Worm (Caenorhabditis elegans) whole organism, young adult: ENCODE results near the gene ndg-4.

ENCODE experiments used
- B0035.1 ChIP-seq: sonication (generic microtip); optimal IDR thresholded peaks from 2 replicates; lab custom pipeline; 2016; ENCODE audit warnings: missing genetic modification characterization, mild to moderate bottlenecking, missing compliant biosample characterization, missing genotype, missing genetic modification reagents
- C06A6.2 ChIP-seq: fragments of 200-800 bp; sonication (Bioruptor generic); conservative IDR thresholded peaks from 2 replicates; pipeline ENCODE4 v1.3.6; 2022; ENCODE audit warnings: missing genetic modification characterization, missing compliant biosample characterization
- F10E7.11 ChIP-seq: sonication (generic microtip); optimal IDR thresholded peaks from 2 replicates; lab custom pipeline; 2017; ENCODE audit warnings: mild to moderate bottlenecking, missing genetic modification characterization, moderate library complexity, missing compliant biosample characterization
- F33H1.4 ChIP-seq: fragments of 200-800 bp; sonication (Bioruptor generic); IDR thresholded peaks from 2 replicates; pipeline ENCODE4 v1.3.6; 2022; ENCODE audit warnings: missing genetic modification reagents, missing genetic modification characterization, missing compliant biosample characterization
- K11D2.4 ChIP-seq: fragments of 200-800 bp; sonication (Bioruptor generic); IDR thresholded peaks from 2 replicates; pipeline ENCODE4 v1.3.6; 2022; ENCODE audit warnings: missing genetic modification reagents, missing genetic modification characterization, missing compliant biosample characterization
- T07F8.4 ChIP-seq: sonication (generic microtip); optimal IDR thresholded peaks from 2 replicates; lab custom pipeline; 2016; ENCODE audit warnings: mild to moderate bottlenecking, missing genetic modification characterization, moderate library complexity, missing compliant biosample characterization
- Y56A3A.18 ChIP-seq: fragments of 200-800 bp; sonication (Bioruptor generic); IDR thresholded peaks from 2 replicates; pipeline ENCODE4 v1.3.6; 2022; ENCODE audit warnings: missing genetic modification reagents, missing genetic modification characterization, missing compliant biosample characterization
- Y79H2A.3 ChIP-seq: fragments of 200-800 bp; sonication (Bioruptor generic); conservative IDR thresholded peaks from 2 replicates; pipeline ENCODE4 v1.3.6; 2022; ENCODE audit warnings: missing genetic modification reagents, missing genetic modification characterization, missing compliant biosample characterization
- akir-1 ChIP-seq: fragments of 200-800 bp; sonication (Bioruptor generic); optimal IDR thresholded peaks from 2 replicates; lab custom pipeline; 2018; ENCODE audit warnings: mild to moderate bottlenecking, missing genetic modification characterization, moderate library complexity, missing compliant biosample characterization
- atf-7 ChIP-seq: sonication (generic microtip); optimal IDR thresholded peaks from 2 replicates; lab custom pipeline; 2017; ENCODE audit warnings: mild to moderate bottlenecking, missing genetic modification characterization, missing compliant biosample characterization
- attf-5 ChIP-seq: fragments of 200-800 bp; sonication (Bioruptor generic); optimal IDR thresholded peaks from 2 replicates; lab custom pipeline; 2018; ENCODE audit warnings: mild to moderate bottlenecking, missing genetic modification characterization, missing compliant biosample characterization
- attf-6 ChIP-seq: fragments of 200-800 bp; sonication (Bioruptor generic); IDR thresholded peaks from 2 replicates; pipeline ENCODE4 v1.3.6; 2022; ENCODE audit warnings: missing genetic modification reagents, missing genetic modification characterization, missing compliant biosample characterization
- ccch-3 ChIP-seq: fragments of 200-800 bp; sonication (Bioruptor generic); optimal IDR thresholded peaks from 2 replicates; lab custom pipeline; 2018; ENCODE audit warnings: mild to moderate bottlenecking, missing genetic modification characterization, missing compliant biosample characterization
- ceh-27 ChIP-seq: fragments of 200-800 bp; sonication (Bioruptor generic); optimal IDR thresholded peaks from 2 replicates; lab custom pipeline; 2018; ENCODE audit warnings: mild to moderate bottlenecking, missing genetic modification characterization, moderate library complexity, missing compliant biosample characterization
- ceh-40 ChIP-seq: fragments of 200-800 bp; sonication (Bioruptor generic); IDR thresholded peaks from 2 replicates; pipeline ENCODE4 v1.3.6; 2022; ENCODE audit warnings: missing genetic modification characterization, missing compliant biosample characterization
- ceh-58 ChIP-seq: fragments of 200-800 bp; sonication (Bioruptor generic); IDR thresholded peaks from 2 replicates; pipeline ENCODE4 v1.3.6; 2022; ENCODE audit warnings: missing genetic modification characterization, missing compliant biosample characterization
- ceh-79 ChIP-seq: sonication (generic microtip); optimal IDR thresholded peaks from 2 replicates; lab custom pipeline; 2017; ENCODE audit warnings: mild to moderate bottlenecking, missing genetic modification characterization, missing compliant biosample characterization
- dpff-1 ChIP-seq: sonication (generic microtip); optimal IDR thresholded peaks from 2 replicates; lab custom pipeline; 2017; ENCODE audit warnings: mild to moderate bottlenecking, missing genetic modification characterization, missing compliant biosample characterization
- dpl-1 ChIP-seq: fragments of 150-350 bp; optimal IDR thresholded peaks from 2 replicates; lab custom pipeline; 2014; ENCODE audit warnings: missing biosample characterization, missing genetic modification reagents, missing genetic modification characterization
- efl-1 ChIP-seq: fragments of 150-350 bp; optimal IDR thresholded peaks from 2 replicates; lab custom pipeline; 2014; ENCODE audit warnings: missing biosample characterization, missing genetic modification reagents, missing genetic modification characterization
- egrh-3 ChIP-seq: fragments of 200-800 bp; sonication (Bioruptor generic); IDR thresholded peaks from 2 replicates; pipeline ENCODE4 v1.3.6; 2022; ENCODE audit warnings: missing genetic modification reagents, missing genetic modification characterization, missing compliant biosample characterization
- fkh-3 ChIP-seq: sonication (generic microtip); optimal IDR thresholded peaks from 2 replicates; lab custom pipeline; 2016; ENCODE audit warnings: mild to moderate bottlenecking, missing genetic modification characterization, missing compliant biosample characterization
- gei-17 ChIP-seq: fragments of 200-800 bp; sonication (Bioruptor generic); optimal IDR thresholded peaks from 2 replicates; lab custom pipeline; 2018; ENCODE audit warnings: mild to moderate bottlenecking, missing genetic modification characterization, missing compliant biosample characterization
- hlh-12 ChIP-seq: sonication (generic microtip); optimal IDR thresholded peaks from 2 replicates; lab custom pipeline; 2016; ENCODE audit warnings: missing genetic modification characterization, missing compliant biosample characterization
- hlh-26 ChIP-seq: fragments of 200-800 bp; sonication (Bioruptor generic); conservative IDR thresholded peaks from 2 replicates; pipeline ENCODE4 v1.3.6; 2022; ENCODE audit warnings: missing genetic modification reagents, missing genetic modification characterization, missing compliant biosample characterization
- hmg-1.2 ChIP-seq: fragments of 200-800 bp; sonication (Bioruptor generic); IDR thresholded peaks from 2 replicates; pipeline ENCODE4 v1.3.6; 2022; ENCODE audit warnings: missing genetic modification reagents, missing genetic modification characterization, missing compliant biosample characterization
- lin-26 ChIP-seq: fragments of 200-800 bp; sonication (Bioruptor generic); IDR thresholded peaks from 2 replicates; pipeline ENCODE4 v1.3.6; 2022; ENCODE audit warnings: missing genetic modification reagents, missing genetic modification characterization, missing compliant biosample characterization
- lsl-1 ChIP-seq: fragments of 200-800 bp; sonication (Bioruptor generic); optimal IDR thresholded peaks from 2 replicates; lab custom pipeline; 2018; ENCODE audit warnings: mild to moderate bottlenecking, missing genetic modification characterization, moderate library complexity, missing compliant biosample characterization
- mel-28 ChIP-seq: sonication (generic microtip); optimal IDR thresholded peaks from 2 replicates; lab custom pipeline; 2016; ENCODE audit warnings: borderline replicate concordance, mild to moderate bottlenecking, missing genetic modification characterization, missing compliant biosample characterization
- mes-4 ChIP-seq: sonication (generic microtip); optimal IDR thresholded peaks from 2 replicates; lab custom pipeline; 2016; ENCODE audit warnings: missing genotype, missing genetic modification characterization, missing compliant biosample characterization
- nfya-2 ChIP-seq: fragments of 200-800 bp; sonication (Bioruptor generic); IDR thresholded peaks from 2 replicates; pipeline ENCODE4 v1.3.6; 2022; ENCODE audit warnings: missing genetic modification reagents, missing genetic modification characterization, missing compliant biosample characterization
- nfyb-1 ChIP-seq: fragments of 200-800 bp; sonication (Bioruptor generic); IDR thresholded peaks from 2 replicates; pipeline ENCODE4 v1.3.6; 2022; ENCODE audit warnings: missing genetic modification reagents, missing genetic modification characterization, missing compliant biosample characterization
- nhr-120 ChIP-seq: fragments of 200-800 bp; sonication (Bioruptor generic); IDR thresholded peaks from 2 replicates; pipeline ENCODE4 v1.3.6; 2022; ENCODE audit warnings: missing genetic modification characterization, missing compliant biosample characterization
- nhr-80 ChIP-seq: sonication (generic microtip); optimal IDR thresholded peaks from 2 replicates; lab custom pipeline; 2016; ENCODE audit warnings: missing genetic modification characterization, missing compliant biosample characterization
- rpc-1 ChIP-seq, 2 experiments: fragments of 150-350 bp in 1 of 2; sonication (generic microtip) in 1 of 2; optimal IDR thresholded peaks; 2 replicates each; lab custom pipeline; 2014 to 2018; ENCODE audit warnings: missing biosample characterization in 1 of 2, missing genetic modification characterization in 1 of 2, missing genetic modification reagents in 1 of 2, missing genotype in 1 of 2
- sptf-2 ChIP-seq: fragments of 200-800 bp; sonication (Bioruptor generic); optimal IDR thresholded peaks from 2 replicates; lab custom pipeline; 2018; ENCODE audit warnings: mild to moderate bottlenecking, missing genetic modification characterization, missing compliant biosample characterization
- tbx-9 ChIP-seq: sonication (generic microtip); optimal IDR thresholded peaks from 2 replicates; lab custom pipeline; 2016; ENCODE audit warnings: borderline replicate concordance, missing genetic modification characterization, inconsistent platforms, missing compliant biosample characterization
- tlf-1 ChIP-seq: fragments of 200-800 bp; sonication (Bioruptor generic); optimal IDR thresholded peaks from 2 replicates; lab custom pipeline; 2018; ENCODE audit warnings: mild to moderate bottlenecking, missing genetic modification characterization, missing compliant biosample characterization
- unc-130 ChIP-seq: sonication (generic microtip); optimal IDR thresholded peaks from 2 replicates; lab custom pipeline; 2016; ENCODE audit warnings: missing genetic modification reagents, missing genetic modification characterization, missing compliant biosample characterization
- unc-62 ChIP-seq: fragments of 150-350 bp; optimal IDR thresholded peaks from 2 replicates; lab custom pipeline; 2014; ENCODE audit warnings: missing biosample characterization, missing genetic modification reagents, missing genetic modification characterization
- xnd-1 ChIP-seq: sonication (generic microtip); optimal IDR thresholded peaks from 2 replicates; lab custom pipeline; 2016; ENCODE audit warnings: missing genotype, missing genetic modification reagents, missing genetic modification characterization, missing compliant biosample characterization
- zfh-2 ChIP-seq: fragments of 200-800 bp; sonication (Bioruptor generic); conservative IDR thresholded peaks from 2 replicates; pipeline ENCODE4 v1.3.6; 2022; ENCODE audit warnings: missing genetic modification reagents, missing genetic modification characterization, missing compliant biosample characterization
- ztf-26 ChIP-seq: sonication (generic microtip); optimal IDR thresholded peaks from 2 replicates; lab custom pipeline; 2017; ENCODE audit warnings: missing genetic modification characterization, missing compliant biosample characterization
- ztf-28 ChIP-seq: fragments of 200-800 bp; sonication (Bioruptor generic); IDR thresholded peaks from 2 replicates; pipeline ENCODE4 v1.3.6; 2022; ENCODE audit warnings: missing genetic modification reagents, missing genetic modification characterization, missing compliant biosample characterization

The ndg-4 gene

ce11 chrIII:4448029-4448428, 19.1 kb downstream of the ndg-4 start:
- no peak for TF ChIP-seq Y56A3A.18 (GFP tag; lab: Robert Waterston, UW)
- TF ChIP-seq unc-62 = peak; percentile 92

ce11 chrIII:4444492-4444891, 22.7 kb downstream of the ndg-4 start:
- TF ChIP-seq hlh-12 (tag; lab: Kevin White, UChicago) (no peak), attf-5 (GFP tag; lab: Kevin White, UChicago) (no peak), lin-26 (no peak), K11D2.4 (GFP tag; lab: Robert Waterston, UW) (no peak), ceh-40 (GFP tag; lab: Robert Waterston, UW) (no peak), C06A6.2 (no peak), nhr-80 (tag; lab: Kevin White, UChicago) (no peak), akir-1 (GFP tag; lab: Kevin White, UChicago) (no peak), hmg-1.2 (GFP tag; lab: Robert Waterston, UW) (no peak), attf-6 (GFP tag; lab: Robert Waterston, UW) (no peak), zfh-2 (GFP tag; lab: Robert Waterston, UW) (no peak), egrh-3 (GFP tag; lab: Robert Waterston, UW) (no peak)
- TF ChIP-seq, all 124 proteins: peak for 0

ce11 chrIII:4441781-4442180, 25.4 kb downstream of the ndg-4 start, which contains the start of gene nex-3:
nex-3 (plus strand) TSS chrIII:4442081.
- no peak for TF ChIP-seq xnd-1
- no peak for TF ChIP-seq ceh-58 (GFP tag; lab: Robert Waterston, UW)
- no peak for TF ChIP-seq F10E7.11 (tag; lab: Kevin White, UChicago)
- no peak for TF ChIP-seq atf-7 (tag; lab: Kevin White, UChicago)
- no peak for TF ChIP-seq C06A6.2
- TF ChIP-seq ceh-40 (GFP tag; lab: Robert Waterston, UW) = no peak
- no peak for TF ChIP-seq hlh-12 (tag; lab: Kevin White, UChicago)
- no peak for TF ChIP-seq Y79H2A.3 (GFP tag; lab: Robert Waterston, UW)
- no peak for TF ChIP-seq tlf-1 (GFP tag; lab: Kevin White, UChicago)
- no peak for TF ChIP-seq dpl-1 (GFP tag; lab: Kevin White, UChicago)
- no peak for TF ChIP-seq tbx-9 (tag; lab: Kevin White, UChicago)
- TF ChIP-seq sptf-2 = no peak
- no peak for TF ChIP-seq gei-17 (GFP tag; lab: Kevin White, UChicago)
- TF ChIP-seq F33H1.4 (GFP tag; lab: Robert Waterston, UW) = no peak
- no peak for TF ChIP-seq hlh-26 (GFP tag; lab: Robert Waterston, UW)
- TF ChIP-seq ceh-27 (GFP tag; lab: Kevin White, UChicago) = no peak

ce11 chrIII:4439493-4439983, 27.6 kb downstream of the ndg-4 start, which contains the start of gene C28A5.2:
C28A5.2 (minus strand) TSS chrIII:4439543.
- no peak for TF ChIP-seq mes-4 (tag; lab: Kevin White, UChicago)
- no peak for TF ChIP-seq nhr-120
- TF ChIP-seq T07F8.4 = no peak
- TF ChIP-seq B0035.1 (tag; lab: Kevin White, UChicago) = no peak
- TF ChIP-seq ceh-27 (GFP tag; lab: Kevin White, UChicago) = no peak
- no peak for TF ChIP-seq ztf-26
- TF ChIP-seq mel-28 = no peak
- TF ChIP-seq ztf-28 (GFP tag; lab: Robert Waterston, UW) = no peak
- TF ChIP-seq lsl-1 (GFP tag; lab: Kevin White, UChicago) = peak; percentile 76
- no peak for TF ChIP-seq hlh-26 (GFP tag; lab: Robert Waterston, UW)
- TF ChIP-seq nfyb-1 = no peak
- TF ChIP-seq ceh-79 = no peak
- peak; percentile 79 for TF ChIP-seq F33H1.4 (GFP tag; lab: Robert Waterston, UW)
- TF ChIP-seq gei-17 (GFP tag; lab: Kevin White, UChicago) = no peak
- TF ChIP-seq ccch-3 = no peak
- TF ChIP-seq fkh-3 (tag; lab: Kevin White, UChicago) = no peak
- no peak for TF ChIP-seq K11D2.4 (GFP tag; lab: Robert Waterston, UW)
- no peak for TF ChIP-seq efl-1 (GFP tag; lab: Kevin White, UChicago)
- TF ChIP-seq nfya-2 (GFP tag; lab: Robert Waterston, UW) = no peak
- TF ChIP-seq dpff-1 (tag; lab: Kevin White, UChicago) = no peak
- no peak for TF ChIP-seq unc-130 (GFP tag; lab: Kevin White, UChicago)
- no peak for TF ChIP-seq rpc-1 (optimal IDR thresholded peaks at IDR 0.05; lab: Kevin White, UChicago)
- no peak for TF ChIP-seq rpc-1 (tag; optimal IDR thresholded peaks at IDR 0.05; lab: Kevin White, UChicago)
- peak; percentile 62 for TF ChIP-seq xnd-1
